Worm (Caenorhabditis elegans): ENCODE data around the gene C25F9.10.
A peak's percentile ranks its signal among the peaks of the same experiment; 100 is the strongest.

- TF ChIP-seq rnt-1 (tag; optimal IDR thresholded peaks at IDR 0.05) (no peak), lsy-2 (tag; optimal IDR thresholded peaks at IDR 0.05) (peak in 1 of 2 experiments; percentile 18), nhr-11 (tag; optimal IDR thresholded peaks at IDR 0.05) (no peak), nhr-12 (tag; optimal IDR thresholded peaks at IDR 0.05) (no peak), unc-62 (GFP tag; optimal IDR thresholded peaks at IDR 0.05) (no peak), ama-1 (optimal IDR thresholded peaks at IDR 0.05) (no peak), lin-13 (GFP tag; optimal IDR thresholded peaks at IDR 0.05) (no peak), lin-35 (GFP tag; optimal IDR thresholded peaks at IDR 0.05) (no peak), nhr-28 (tag; optimal IDR thresholded peaks at IDR 0.05) (no peak), unc-86 (tag; optimal IDR thresholded peaks at IDR 0.05) (no peak), elt-3 (tag; optimal IDR thresholded peaks at IDR 0.05) (no peak)
Measured at ce11 chrV:19428936-19429335, 23.4 kb downstream of the C25F9.10 start.
